Worm (Caenorhabditis elegans) whole organism, L2 larva: ENCODE measurements around the gene F44E2.9.
A peak's percentile ranks its signal among the peaks of the same experiment; 100 is the strongest.

Experiments used
- ama-1 ChIP-seq: fragments of 150-350 bp; optimal IDR thresholded peaks from 2 replicates; lab custom pipeline; 2018; ENCODE audit warnings: inconsistent platforms
- elt-1 ChIP-seq: fragments of 150-350 bp; optimal IDR thresholded peaks from 2 replicates; lab custom pipeline; 2014; ENCODE audit warnings: missing biosample characterization, missing genetic modification characterization
- lin-13 ChIP-seq: fragments of 150-350 bp; optimal IDR thresholded peaks from 2 replicates; lab custom pipeline; 2014; ENCODE audit warnings: missing biosample characterization, missing genetic modification reagents, missing genetic modification characterization
- lin-39 ChIP-seq: fragments of 150-350 bp; optimal IDR thresholded peaks from 2 replicates; lab custom pipeline; 2014; ENCODE audit warnings: missing biosample characterization, missing genetic modification reagents, missing genetic modification characterization
- nhr-12 ChIP-seq: fragments of 150-350 bp; optimal IDR thresholded peaks from 2 replicates; lab custom pipeline; 2014; ENCODE audit warnings: missing biosample characterization, missing genetic modification characterization
- nhr-129 ChIP-seq: fragments of 150-350 bp; optimal IDR thresholded peaks from 2 replicates; lab custom pipeline; 2014; ENCODE audit warnings: missing biosample characterization, missing genetic modification characterization
- nhr-21 ChIP-seq: fragments of 150-350 bp; optimal IDR thresholded peaks from 2 replicates; lab custom pipeline; 2014; ENCODE audit warnings: missing biosample characterization, missing genetic modification characterization
- unc-39 ChIP-seq: fragments of 150-350 bp; optimal IDR thresholded peaks from 2 replicates; lab custom pipeline; 2014; ENCODE audit warnings: missing biosample characterization, missing genetic modification characterization
- zag-1 ChIP-seq: fragments of 150-350 bp; optimal IDR thresholded peaks from 2 replicates; lab custom pipeline; 2014; ENCODE audit warnings: missing biosample characterization, missing genetic modification characterization

DNA sequence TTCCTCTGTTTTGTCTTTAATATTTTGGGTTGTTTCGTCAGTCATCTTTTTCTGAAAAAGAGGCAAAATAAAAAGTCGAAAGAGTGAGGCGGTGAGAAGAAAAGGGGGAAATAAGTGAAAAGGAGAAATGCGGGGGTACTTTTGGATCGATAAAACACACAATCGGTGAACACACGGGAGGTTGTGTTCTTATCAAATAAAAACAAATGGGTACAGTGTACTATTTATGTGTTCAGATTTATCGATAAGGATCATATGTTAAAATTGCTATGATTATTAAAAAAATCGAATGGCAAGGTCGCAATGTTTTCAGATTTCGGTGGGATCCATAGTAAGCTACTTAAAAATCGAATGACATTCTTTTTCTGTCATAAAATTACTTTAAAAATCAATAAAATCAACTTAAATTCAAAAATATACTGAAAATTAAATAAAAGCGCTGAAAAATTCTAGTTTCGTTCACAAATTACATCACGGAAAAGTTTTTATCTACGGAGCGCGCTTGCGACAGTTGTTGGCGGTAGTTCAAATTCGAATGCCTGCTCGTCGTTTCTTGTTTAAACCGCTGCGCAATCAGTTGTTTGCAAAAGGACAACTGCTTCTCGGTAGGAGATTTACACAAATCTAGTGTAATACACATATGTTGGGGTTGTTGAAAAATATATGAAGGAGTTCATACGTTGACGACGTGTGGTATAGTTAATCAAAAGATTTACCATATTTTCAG lies 40.9 kb downstream of the F44E2.9 start, which contains the start of gene prx-19:
- TF ChIP-seq lin-13 (GFP tag; lab: Kevin White, UChicago), result peak; percentile 15
- peak; percentile 73 for TF ChIP-seq nhr-129 (tag; lab: Kevin White, UChicago)
- no peak for TF ChIP-seq nhr-21
- TF ChIP-seq elt-1 (tag; lab: Kevin White, UChicago), result no peak
- no peak for TF ChIP-seq zag-1 (tag; lab: Kevin White, UChicago)
- TF ChIP-seq lin-39 (tag; lab: Kevin White, UChicago), result no peak
- TF ChIP-seq ama-1 (lab: Kevin White, UChicago), result peak; percentile 7
- no peak for TF ChIP-seq unc-39 (tag; lab: Kevin White, UChicago)
- no peak for TF ChIP-seq nhr-12
